Worm (Caenorhabditis elegans) whole organism, L1 larva: Measurements from ENCODE around the gene Y37D8A.19.

Experiments used
- C16A3.4 ChIP-seq: fragments of 150-350 bp; optimal IDR thresholded peaks from 2 replicates; lab custom pipeline; 2014; ENCODE audit warnings: missing biosample characterization, missing genetic modification characterization
- F16B12.6 ChIP-seq: fragments of 150-350 bp; optimal IDR thresholded peaks from 2 replicates; lab custom pipeline; 2014; ENCODE audit warnings: missing biosample characterization, missing genetic modification characterization
- Y116A8C.19 ChIP-seq: sonication (generic microtip); optimal IDR thresholded peaks from 2 replicates; lab custom pipeline; 2016; ENCODE audit warnings: missing compliant biosample characterization, missing genetic modification characterization, borderline replicate concordance
- aha-1 ChIP-seq: fragments of 150-350 bp; optimal IDR thresholded peaks from 2 replicates; lab custom pipeline; 2014; ENCODE audit warnings: missing biosample characterization, missing genetic modification characterization
- ama-1 ChIP-seq: fragments of 150-350 bp; optimal IDR thresholded peaks from 2 replicates; lab custom pipeline; 2014
- blmp-1 ChIP-seq: fragments of 150-350 bp; optimal IDR thresholded peaks from 2 replicates; lab custom pipeline; 2014; ENCODE audit warnings: missing biosample characterization, missing genetic modification characterization
- ceh-90 ChIP-seq: sonication (generic microtip); optimal IDR thresholded peaks from 2 replicates; lab custom pipeline; 2016; ENCODE audit warnings: missing genetic modification characterization, missing compliant biosample characterization
- dpl-1 ChIP-seq, 3 experiments: fragments of 150-350 bp in 2 of 3; sonication (generic microtip) in 1 of 3; optimal IDR thresholded peaks; 2 replicates each; lab custom pipeline; 2014 to 2017; ENCODE audit warnings: missing biosample characterization in 3 of 3, missing genetic modification characterization in 3 of 3, missing genetic modification reagents in 3 of 3
- dsc-1 ChIP-seq: sonication (generic microtip); optimal IDR thresholded peaks from 2 replicates; lab custom pipeline; 2016; ENCODE audit warnings: mild to moderate bottlenecking, missing genetic modification characterization, missing compliant biosample characterization
- efl-1 ChIP-seq, 4 experiments: fragments of 150-350 bp; optimal IDR thresholded peaks in 3 of 4; peaks in 1 of 4; 1 replicate in 1 of 4; 2 replicates in 3 of 4; lab custom pipeline; 2014; ENCODE audit warnings: missing biosample characterization in 2 of 4, missing genetic modification characterization in 2 of 4, missing genetic modification reagents in 2 of 4
- efl-3 ChIP-seq: fragments of 200-800 bp; sonication (Bioruptor generic); optimal IDR thresholded peaks from 2 replicates; lab custom pipeline; 2018; ENCODE audit warnings: mild to moderate bottlenecking, missing genetic modification characterization, missing compliant biosample characterization
- egl-13 ChIP-seq: sonication (generic microtip); optimal IDR thresholded peaks from 2 replicates; lab custom pipeline; 2016; ENCODE audit warnings: missing genotype, missing genetic modification reagents, missing genetic modification characterization, missing compliant biosample characterization
- elt-2 ChIP-seq: sonication (generic microtip); optimal IDR thresholded peaks from 2 replicates; lab custom pipeline; 2016; ENCODE audit warnings: missing genetic modification characterization, mild to moderate bottlenecking, inconsistent platforms, missing compliant biosample characterization, missing genetic modification reagents
- elt-3 ChIP-seq, 6 experiments: fragments of 150-350 bp in 1 of 6; sonication (generic microtip); optimal IDR thresholded peaks; 2 replicates each; lab custom pipeline; 2017 to 2018; ENCODE audit warnings: missing biosample characterization in 6 of 6, missing genetic modification characterization in 6 of 6, inconsistent platforms in 1 of 6
- fkh-4 ChIP-seq: sonication (generic microtip); optimal IDR thresholded peaks from 2 replicates; lab custom pipeline; 2016; ENCODE audit warnings: missing compliant biosample characterization, missing genetic modification characterization, borderline replicate concordance
- grh-1 ChIP-seq: fragments of 200-800 bp; sonication (Bioruptor generic); IDR thresholded peaks from 2 replicates; pipeline ENCODE4 v1.3.6; 2022; ENCODE audit warnings: missing genetic modification reagents, missing genetic modification characterization, missing compliant biosample characterization
- hlh-17 ChIP-seq: fragments of 200-800 bp; sonication (Bioruptor generic); optimal IDR thresholded peaks from 2 replicates; lab custom pipeline; 2018; ENCODE audit warnings: missing genetic modification characterization, mild to moderate bottlenecking, missing compliant biosample characterization, moderate library complexity, borderline replicate concordance
- irx-1 ChIP-seq: sonication (generic microtip); optimal IDR thresholded peaks from 2 replicates; lab custom pipeline; 2016; ENCODE audit warnings: missing genetic modification characterization, missing compliant biosample characterization
- lin-35 ChIP-seq, 2 experiments: fragments of 150-350 bp; optimal IDR thresholded peaks; 2 replicates each; lab custom pipeline; 2014; ENCODE audit warnings: missing biosample characterization in 2 of 2, missing genetic modification characterization in 2 of 2, missing genetic modification reagents in 2 of 2
- lsy-2 ChIP-seq, 2 experiments: fragments of 150-350 bp; optimal IDR thresholded peaks; 2 replicates each; lab custom pipeline; 2014; ENCODE audit warnings: missing biosample characterization in 2 of 2, missing genetic modification characterization in 2 of 2
- mdl-1 ChIP-seq, 2 experiments: fragments of 150-350 bp; optimal IDR thresholded peaks; 2 replicates each; lab custom pipeline; 2014 to 2017; ENCODE audit warnings: missing biosample characterization in 2 of 2, missing genetic modification characterization in 2 of 2, inconsistent platforms in 1 of 2
- mep-1 ChIP-seq: fragments of 150-350 bp; optimal IDR thresholded peaks from 2 replicates; lab custom pipeline; 2014; ENCODE audit warnings: missing biosample characterization, missing genetic modification characterization
- nhr-11 ChIP-seq: fragments of 150-350 bp; optimal IDR thresholded peaks from 2 replicates; lab custom pipeline; 2014; ENCODE audit warnings: missing biosample characterization, missing genetic modification characterization
- nhr-12 ChIP-seq: sonication (generic microtip); optimal IDR thresholded peaks from 2 replicates; lab custom pipeline; 2017; ENCODE audit warnings: missing biosample characterization, missing genetic modification characterization
- nhr-19 ChIP-seq: fragments of 200-800 bp; sonication (Bioruptor generic); conservative IDR thresholded peaks from 2 replicates; pipeline ENCODE4 v1.3.6; 2022; ENCODE audit warnings: missing genetic modification characterization, missing compliant biosample characterization
- nhr-20 ChIP-seq: sonication (generic microtip); optimal IDR thresholded peaks from 2 replicates; lab custom pipeline; 2016; ENCODE audit warnings: mild to moderate bottlenecking, missing genetic modification characterization, missing compliant biosample characterization
- nhr-47 ChIP-seq: sonication (generic microtip); optimal IDR thresholded peaks from 2 replicates; lab custom pipeline; 2016; ENCODE audit warnings: mild to moderate bottlenecking, missing genetic modification characterization, moderate library complexity, missing compliant biosample characterization
- nhr-71 ChIP-seq: sonication (generic microtip); optimal IDR thresholded peaks from 2 replicates; lab custom pipeline; 2016; ENCODE audit warnings: mild to moderate bottlenecking, missing genetic modification characterization, moderate library complexity, missing compliant biosample characterization
- nhr-76 ChIP-seq: sonication (generic microtip); optimal IDR thresholded peaks from 2 replicates; lab custom pipeline; 2017; ENCODE audit warnings: missing biosample characterization, missing genetic modification characterization
- nhr-85 ChIP-seq: sonication (generic microtip); peaks from one replicate; lab custom pipeline; 2016; ENCODE audit warnings: missing genetic modification characterization, inconsistent platforms, missing compliant biosample characterization
- nhr-90 ChIP-seq: sonication (generic microtip); optimal IDR thresholded peaks from 2 replicates; lab custom pipeline; 2016; ENCODE audit warnings: mild to moderate bottlenecking, missing genetic modification characterization, missing compliant biosample characterization; ENCODE audit not compliant: poor library complexity
- pax-3 ChIP-seq: fragments of 200-800 bp; sonication (Bioruptor generic); optimal IDR thresholded peaks from 2 replicates; lab custom pipeline; 2018; ENCODE audit warnings: mild to moderate bottlenecking, missing genetic modification characterization, moderate library complexity, missing compliant biosample characterization
- rnt-1 ChIP-seq: sonication (generic microtip); optimal IDR thresholded peaks from 2 replicates; lab custom pipeline; 2016; ENCODE audit warnings: mild to moderate bottlenecking, missing genetic modification characterization, moderate library complexity, missing compliant biosample characterization
- skn-1 ChIP-seq: fragments of 150-350 bp; optimal IDR thresholded peaks from 2 replicates; lab custom pipeline; 2014; ENCODE audit warnings: missing biosample characterization, missing genetic modification characterization
- snu-23 ChIP-seq: sonication (generic microtip); optimal IDR thresholded peaks from 2 replicates; lab custom pipeline; 2016; ENCODE audit warnings: missing genetic modification characterization, missing compliant biosample characterization
- sup-37 ChIP-seq: fragments of 200-800 bp; sonication (Bioruptor generic); optimal IDR thresholded peaks from 2 replicates; lab custom pipeline; 2018; ENCODE audit warnings: mild to moderate bottlenecking, missing genetic modification characterization, missing compliant biosample characterization
- swsn-7 ChIP-seq: sonication (generic microtip); optimal IDR thresholded peaks from 2 replicates; lab custom pipeline; 2016; ENCODE audit warnings: missing genetic modification characterization, missing compliant biosample characterization
- tbx-2 ChIP-seq: sonication (generic microtip); optimal IDR thresholded peaks from 2 replicates; lab custom pipeline; 2016; ENCODE audit warnings: missing genetic modification characterization, missing compliant biosample characterization
- tlp-1 ChIP-seq: fragments of 150-350 bp; optimal IDR thresholded peaks from 2 replicates; lab custom pipeline; 2014; ENCODE audit warnings: missing biosample characterization, missing genetic modification characterization
- unc-130 ChIP-seq: fragments of 150-350 bp; optimal IDR thresholded peaks from 2 replicates; lab custom pipeline; 2017; ENCODE audit warnings: missing biosample characterization, missing genetic modification characterization, inconsistent platforms
- unc-30 ChIP-seq: sonication (generic microtip); optimal IDR thresholded peaks from 2 replicates; lab custom pipeline; 2017; ENCODE audit warnings: missing biosample characterization, missing genetic modification characterization
- xbp-1 ChIP-seq: sonication (generic microtip); optimal IDR thresholded peaks from 2 replicates; lab custom pipeline; 2016; ENCODE audit warnings: missing genetic modification characterization, missing compliant biosample characterization
- zip-4 ChIP-seq: fragments of 200-800 bp; sonication (Bioruptor generic); optimal IDR thresholded peaks from 2 replicates; lab custom pipeline; 2018; ENCODE audit warnings: mild to moderate bottlenecking, missing genetic modification characterization, moderate library complexity, missing compliant biosample characterization

The Y37D8A.19 gene

DNA sequence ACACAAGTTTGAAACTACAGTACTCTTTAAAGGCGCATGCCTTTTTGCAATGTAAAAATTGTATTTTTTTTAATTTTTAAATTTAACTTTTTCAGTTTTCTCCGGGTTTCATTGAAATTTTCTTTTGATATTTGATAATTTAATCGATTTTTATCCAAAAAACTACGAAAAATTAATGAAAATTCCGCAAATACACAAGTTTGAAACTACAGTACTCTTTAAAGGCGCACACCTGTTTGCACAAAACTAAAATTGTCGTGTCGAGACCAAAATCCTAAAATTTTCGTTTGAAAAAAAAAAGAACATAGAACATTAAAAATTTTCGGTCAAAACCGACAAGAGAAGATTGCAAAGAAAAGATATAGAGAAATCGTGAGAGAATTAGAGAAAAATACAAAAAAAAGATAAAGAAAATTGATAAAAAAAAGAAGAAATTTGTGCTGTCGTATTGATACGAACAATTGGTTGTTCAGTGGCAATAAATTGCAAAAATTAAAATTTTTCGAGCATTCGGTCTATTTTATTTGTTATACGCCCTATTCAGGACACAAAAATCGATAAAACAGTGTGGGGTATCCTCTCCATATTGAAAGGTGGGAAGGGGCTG is 37.9 kb downstream of the Y37D8A.19 start:
- TF ChIP-seq efl-1 (optimal IDR thresholded peaks at IDR 0.05; lab: Kevin White, UChicago) (no peak), efl-1 (GFP tag; optimal IDR thresholded peaks at IDR 0.05 in 1 of 2; lab: Kevin White, UChicago) (peak in 1 of 2 experiments; percentile 51), nhr-12 (tag; lab: Kevin White, UChicago) (no peak), lsy-2 (tag; optimal IDR thresholded peaks at IDR 0.05; lab: Kevin White, UChicago) (peak in 1 of 2 experiments; percentile 46), unc-30 (no peak), elt-2 (peak; percentile 52), snu-23 (peak; percentile 1), hlh-17 (GFP tag; lab: Kevin White, UChicago) (no peak)

DNA sequence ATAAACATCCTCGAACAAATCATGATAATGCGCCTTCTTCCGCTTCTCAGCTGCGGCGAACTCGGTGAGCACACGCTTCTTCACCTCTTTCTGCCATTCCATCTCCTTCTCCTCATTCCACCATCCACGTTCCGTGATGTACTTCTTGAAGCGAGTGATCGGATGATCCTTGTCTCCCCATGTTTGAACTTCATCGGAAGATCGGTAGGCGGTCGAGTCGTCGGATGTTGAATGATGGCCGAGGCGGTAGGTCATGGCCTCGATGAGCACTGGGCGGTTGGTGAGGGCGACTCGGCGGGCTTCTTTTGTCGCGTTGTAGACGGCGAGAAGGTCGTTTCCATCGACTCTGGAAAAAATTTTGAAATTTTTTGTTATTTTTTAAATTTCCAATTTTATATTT is 38.7 kb downstream of the Y37D8A.19 start:
- TF ChIP-seq mdl-1 (tag; optimal IDR thresholded peaks at IDR 0.05; lab: Kevin White, UChicago) (no peak), Y116A8C.19 (tag; lab: Kevin White, UChicago) (no peak), aha-1 (tag; lab: Kevin White, UChicago) (no peak), tbx-2 (tag; lab: Kevin White, UChicago) (no peak), nhr-19 (no peak), tlp-1 (tag; lab: Kevin White, UChicago) (no peak), nhr-11 (tag; lab: Kevin White, UChicago) (no peak), zip-4 (GFP tag; lab: Kevin White, UChicago) (no peak), mep-1 (no peak), nhr-90 (tag; lab: Kevin White, UChicago) (no peak), egl-13 (tag; lab: Kevin White, UChicago) (no peak), grh-1 (no peak)

DNA sequence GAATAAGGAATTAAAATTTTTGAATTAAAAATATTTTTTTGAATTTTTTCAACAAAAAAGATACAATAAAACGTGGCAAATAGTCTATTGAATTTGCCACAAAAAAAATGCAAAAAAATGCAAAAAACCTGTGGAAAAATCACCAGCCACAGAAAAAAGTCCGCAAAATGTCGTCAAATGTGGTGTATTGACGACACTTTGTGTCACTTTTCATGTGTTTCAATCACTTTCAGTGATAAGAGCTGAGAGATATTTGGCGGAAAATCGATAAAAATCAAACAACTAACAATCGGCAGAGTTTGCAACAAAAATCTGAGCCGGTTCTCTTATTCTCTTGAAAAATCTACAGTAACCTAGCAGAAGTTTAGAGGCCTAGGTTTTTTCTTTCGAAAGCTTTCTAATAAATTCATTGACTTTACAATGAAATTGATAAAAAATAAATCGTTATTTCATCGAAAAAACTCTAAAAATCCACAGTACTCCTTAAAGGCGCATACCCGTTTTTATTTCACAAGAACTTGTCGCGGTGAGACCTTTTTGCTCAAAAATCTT is 42.2 kb downstream of the Y37D8A.19 start:
- TF ChIP-seq nhr-47 (tag; lab: Kevin White, UChicago): peak; percentile 39
- TF ChIP-seq dsc-1: peak; percentile 2
- TF ChIP-seq efl-3 (GFP tag; lab: Kevin White, UChicago): no peak
- peak; percentile 9 for TF ChIP-seq swsn-7 (tag; lab: Kevin White, UChicago)
- peak; percentile 48 for TF ChIP-seq snu-23
- TF ChIP-seq efl-1 (optimal IDR thresholded peaks at IDR 0.05; lab: Kevin White, UChicago): peak; percentile 51 to 59
- TF ChIP-seq efl-1 (GFP tag; optimal IDR thresholded peaks at IDR 0.05 in 1 of 2; lab: Kevin White, UChicago): peak; percentile 55 to 95
- TF ChIP-seq elt-3 (tag; optimal IDR thresholded peaks at IDR 0.05; lab: Kevin White, UChicago): peak in 2 of 6 experiments; percentile 16 to 24
- TF ChIP-seq nhr-71 (tag; lab: Kevin White, UChicago): peak; percentile 49
- no peak for TF ChIP-seq pax-3 (tag; lab: Kevin White, UChicago)
- TF ChIP-seq skn-1 (tag; lab: Kevin White, UChicago): peak; percentile 17
- peak; percentile 13 for TF ChIP-seq nhr-20 (tag; lab: Kevin White, UChicago)
- peak; percentile 61 to 86 for TF ChIP-seq lsy-2 (tag; optimal IDR thresholded peaks at IDR 0.05; lab: Kevin White, UChicago)
- peak; percentile 32 for TF ChIP-seq C16A3.4
- TF ChIP-seq ama-1 (lab: Kevin White, UChicago): no peak
- no peak for TF ChIP-seq nhr-90 (tag; lab: Kevin White, UChicago)
- peak; percentile 69 for TF ChIP-seq mep-1
- no peak for TF ChIP-seq ceh-90 (tag; lab: Kevin White, UChicago)
- peak; percentile 56 for TF ChIP-seq rnt-1 (tag; lab: Kevin White, UChicago)
- TF ChIP-seq aha-1 (tag; lab: Kevin White, UChicago): no peak
- TF ChIP-seq sup-37: no peak
- TF ChIP-seq fkh-4 (tag; lab: Kevin White, UChicago): no peak
- peak; percentile 61 for TF ChIP-seq blmp-1 (tag; lab: Kevin White, UChicago)
- peak; percentile 34 for TF ChIP-seq xbp-1
- TF ChIP-seq nhr-85 (tag; lab: Kevin White, UChicago): peak; percentile 69
- no peak for TF ChIP-seq zip-4 (GFP tag; lab: Kevin White, UChicago)
- TF ChIP-seq nhr-19: peak; percentile 9; the same call in 1 of the 2 replicates
- TF ChIP-seq irx-1 (tag; lab: Kevin White, UChicago): peak; percentile 20
- TF ChIP-seq nhr-76: no peak
- peak; percentile 27 to 57 (median 54) for TF ChIP-seq dpl-1 (GFP tag; optimal IDR thresholded peaks at IDR 0.05; lab: Kevin White, UChicago)
- peak; percentile 87 for TF ChIP-seq F16B12.6
- peak; percentile 14 to 64 for TF ChIP-seq lin-35 (GFP tag; optimal IDR thresholded peaks at IDR 0.05; lab: Kevin White, UChicago)
- peak; percentile 15 for TF ChIP-seq unc-130
